Fruit fly (Drosophila melanogaster) Kc167 (cell line): Measurements from ENCODE around the gene cic.

Experiments used
- Myc ChIP-seq: fragments of >200 bp; optimal IDR thresholded peaks from 2 replicates; lab custom pipeline; 2017; ENCODE audit warnings: missing external identifiers
- Sin3A ChIP-seq: fragments of >200 bp; optimal IDR thresholded peaks from 2 replicates; lab custom pipeline; 2018; ENCODE audit warnings: missing external identifiers
- h ChIP-seq: fragments of >200 bp; optimal IDR thresholded peaks from 3 replicates; lab custom pipeline; 2018; ENCODE audit warnings: missing external identifiers
- insv ChIP-seq: fragments of >200 bp; optimal IDR thresholded peaks from 3 replicates; lab custom pipeline; 2018; ENCODE audit warnings: missing external identifiers
- psq ChIP-seq: fragments of >200 bp; optimal IDR thresholded peaks from 2 replicates; lab custom pipeline; 2017; ENCODE audit warnings: missing external identifiers
- ttk ChIP-seq: sonication (Bioruptor generic); optimal IDR thresholded peaks from 2 replicates; lab custom pipeline; 2017; ENCODE audit warnings: missing external identifiers

cic gene

DNA sequence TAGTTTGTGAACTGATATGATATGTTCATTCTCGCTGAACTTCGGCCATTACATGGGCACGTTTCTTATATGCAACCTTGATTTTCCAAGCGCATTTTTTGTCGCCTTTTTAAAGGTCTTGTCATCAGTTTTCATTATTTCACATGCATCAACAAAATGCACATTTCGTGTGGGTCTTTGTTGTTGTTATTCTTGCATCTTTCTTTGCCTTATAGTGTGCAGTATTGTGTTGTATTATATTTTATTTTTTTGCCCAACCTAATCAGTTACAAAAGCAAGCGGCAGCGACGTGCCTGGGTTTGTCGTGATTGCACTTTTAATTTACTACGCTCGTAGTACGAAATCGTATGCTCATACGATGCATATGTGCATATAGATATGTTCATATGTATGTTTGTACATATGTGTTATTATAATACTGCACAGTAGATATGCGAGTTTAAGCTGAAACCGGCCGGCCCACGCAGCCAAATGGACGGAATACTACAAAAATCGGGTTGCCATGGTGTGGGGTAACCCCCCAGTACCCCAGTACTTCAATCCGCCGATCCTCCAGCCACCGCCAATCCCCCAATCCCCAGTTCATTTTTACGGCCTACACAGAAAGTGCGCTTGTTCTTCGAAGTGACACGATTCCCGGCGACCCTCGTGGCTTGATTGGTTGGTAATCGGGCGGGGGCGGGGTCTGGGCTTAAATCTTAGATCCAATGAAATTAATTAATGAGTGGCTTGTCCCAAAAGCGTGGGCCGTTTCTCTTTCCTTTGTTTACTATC, 22.1 kb downstream of the cic start:
- TF ChIP-seq psq (lab: Kevin White, UChicago) (no peak), h (no peak), ttk (lab: Kevin White, UChicago) (no peak), Myc (lab: Kevin White, UChicago) (no peak)

- TF ChIP-seq Sin3A (lab: Kevin White, UChicago) (no peak), h (no peak), ttk (lab: Kevin White, UChicago) (no peak), psq (lab: Kevin White, UChicago) (no peak), Myc (lab: Kevin White, UChicago) (no peak), insv (lab: Kevin White, UChicago) (no peak)
These were observed 23.4 kb downstream of the cic start for dm6 chr3R:20276012-20276411.

DNA sequence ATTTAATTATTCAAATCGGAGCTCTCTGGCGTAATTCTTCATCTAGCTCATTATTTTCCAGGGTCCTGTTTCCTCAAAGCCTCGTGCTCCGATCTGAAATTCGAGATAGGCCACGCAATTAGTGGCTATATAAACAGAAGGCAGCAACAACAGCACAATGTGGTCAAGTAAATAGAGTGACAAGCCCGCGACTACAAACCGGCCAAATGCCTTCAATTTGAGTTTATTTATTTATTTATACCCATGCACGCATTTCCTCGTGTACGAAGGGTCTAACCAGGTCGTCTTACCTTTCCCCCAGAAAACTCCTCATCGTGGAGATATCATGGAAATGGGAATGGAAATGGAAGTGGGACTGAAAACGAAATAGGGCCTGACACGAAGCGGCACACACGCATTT, 24.2 kb downstream of the cic start:
- TF ChIP-seq ttk (lab: Kevin White, UChicago): no peak
- TF ChIP-seq psq (lab: Kevin White, UChicago): no peak
- no peak for TF ChIP-seq insv (lab: Kevin White, UChicago)
- no peak for TF ChIP-seq h
- TF ChIP-seq Sin3A (lab: Kevin White, UChicago): no peak
- TF ChIP-seq Myc (lab: Kevin White, UChicago): no peak

DNA sequence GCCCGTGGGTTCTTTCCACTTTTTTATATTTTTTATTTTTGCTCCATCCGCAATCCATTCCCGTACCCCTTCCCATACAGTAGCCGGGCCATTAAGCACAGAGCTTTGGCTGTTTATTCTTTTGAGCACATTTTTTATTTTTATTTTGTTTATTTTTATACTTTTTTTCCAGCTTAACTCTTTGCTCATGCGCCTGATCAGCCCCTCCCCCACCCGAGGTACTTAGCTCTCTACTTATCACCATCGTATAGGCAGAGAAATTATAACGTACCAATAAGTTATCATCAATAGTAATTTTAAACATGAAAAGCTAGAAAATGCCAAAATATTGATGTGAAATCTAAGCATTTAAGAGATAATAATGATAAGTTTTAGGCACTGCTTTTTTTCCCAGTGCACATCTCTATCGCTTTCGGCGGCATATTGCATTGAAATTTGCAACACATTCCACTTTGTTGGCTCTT, 28.0 kb downstream of the cic start:
- TF ChIP-seq Myc (lab: Kevin White, UChicago): no peak
- TF ChIP-seq insv (lab: Kevin White, UChicago): no peak
- TF ChIP-seq psq (lab: Kevin White, UChicago): no peak
- no peak for TF ChIP-seq h
- TF ChIP-seq Sin3A (lab: Kevin White, UChicago): no peak
- TF ChIP-seq ttk (lab: Kevin White, UChicago): no peak

dm6 chr3R:20282103-20282502, 29.5 kb downstream of the cic start:
- TF ChIP-seq Sin3A (lab: Kevin White, UChicago): no peak
- TF ChIP-seq h: no peak
- TF ChIP-seq insv (lab: Kevin White, UChicago): no peak
- no peak for TF ChIP-seq ttk (lab: Kevin White, UChicago)
- no peak for TF ChIP-seq psq (lab: Kevin White, UChicago)
- TF ChIP-seq Myc (lab: Kevin White, UChicago): no peak

- TF ChIP-seq psq (lab: Kevin White, UChicago): no peak
- no peak for TF ChIP-seq insv (lab: Kevin White, UChicago)
- no peak for TF ChIP-seq ttk (lab: Kevin White, UChicago)
- TF ChIP-seq h: no peak
- TF ChIP-seq Myc (lab: Kevin White, UChicago): no peak
- no peak for TF ChIP-seq Sin3A (lab: Kevin White, UChicago)
These were observed 30.4 kb downstream of the cic start for dm6 chr3R:20282769-20283530.

dm6 chr3R:20283531-20284139, 31.1 kb downstream of the cic start:
- TF ChIP-seq Myc (lab: Kevin White, UChicago): no peak
- TF ChIP-seq insv (lab: Kevin White, UChicago): no peak
- TF ChIP-seq ttk (lab: Kevin White, UChicago): no peak
- no peak for TF ChIP-seq h
- TF ChIP-seq psq (lab: Kevin White, UChicago): no peak
- no peak for TF ChIP-seq Sin3A (lab: Kevin White, UChicago)

DNA sequence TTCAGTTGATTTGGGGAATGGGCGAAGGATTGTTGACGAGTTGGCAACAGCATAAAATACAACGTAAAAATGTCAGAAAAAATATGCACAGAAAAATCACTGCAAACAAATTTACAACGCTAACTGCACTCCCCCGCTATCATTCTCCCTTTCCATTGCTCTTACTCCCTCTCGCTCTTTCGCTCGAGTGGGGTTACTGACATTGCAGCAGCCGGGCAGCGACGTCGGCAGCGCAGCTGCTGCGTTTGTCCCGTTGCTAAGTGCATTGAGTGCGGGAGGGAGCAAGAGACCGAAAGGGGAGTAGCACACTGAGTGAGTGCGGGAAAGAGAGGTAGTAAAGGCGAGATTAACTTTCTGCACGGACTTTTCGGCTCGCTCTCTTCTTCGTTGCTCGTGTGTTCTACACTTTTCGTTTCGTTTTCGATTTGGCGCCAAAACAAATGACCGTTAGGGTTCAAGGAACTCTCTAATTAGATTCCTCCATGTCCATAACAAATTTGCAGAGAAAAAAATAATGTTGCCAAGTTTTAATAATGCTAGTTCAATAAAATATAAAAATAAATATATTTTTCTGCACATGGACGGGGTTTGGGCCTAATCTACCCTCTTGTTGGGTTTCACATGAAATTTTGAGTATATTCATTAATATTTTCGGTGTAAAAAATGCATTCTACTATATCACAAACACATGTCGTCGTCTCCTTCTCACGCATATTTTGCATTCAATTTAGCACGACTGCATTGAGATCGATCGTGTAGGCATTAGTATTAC, 31.8 kb downstream of the cic start:
- TF ChIP-seq insv (lab: Kevin White, UChicago) (no peak), Myc (lab: Kevin White, UChicago) (no peak), h (no peak), ttk (lab: Kevin White, UChicago) (no peak), Sin3A (lab: Kevin White, UChicago) (no peak), psq (lab: Kevin White, UChicago) (no peak)

DNA sequence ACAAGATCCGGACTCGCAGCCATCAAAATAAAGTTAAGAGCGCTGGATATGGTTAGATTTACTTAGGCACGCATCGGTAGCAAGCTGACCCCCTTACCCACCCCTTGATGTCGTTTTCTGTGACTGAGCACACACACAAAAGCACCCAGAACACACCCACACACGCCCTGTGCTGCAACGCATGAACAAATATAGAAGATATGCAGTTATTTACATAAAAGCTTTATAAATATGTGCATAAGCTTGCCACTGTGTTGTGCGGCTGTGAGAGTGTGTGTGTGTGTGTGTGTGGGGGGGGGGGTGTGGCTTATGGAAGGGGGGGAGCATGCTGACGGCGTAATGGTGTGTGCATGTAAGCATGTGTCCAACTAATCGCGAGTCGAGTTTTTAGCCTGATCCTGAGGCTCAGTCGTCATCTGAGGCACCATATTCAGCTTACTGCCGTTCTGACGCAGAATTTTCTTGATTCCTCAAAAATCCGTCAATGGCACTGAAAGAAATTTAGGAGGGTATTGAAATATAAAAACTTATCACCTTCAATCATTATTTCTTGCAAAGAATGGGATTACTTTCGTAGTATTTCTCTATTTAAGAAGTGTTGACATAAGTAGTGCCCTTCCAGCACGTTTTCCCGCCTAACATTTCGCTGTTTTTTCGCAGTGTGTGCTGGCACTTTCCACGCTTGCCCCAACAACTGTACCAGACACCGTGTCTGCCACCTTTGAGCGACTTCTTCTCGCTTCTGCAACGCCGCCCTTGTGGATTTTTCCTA, 33.3 kb downstream of the cic start:
- TF ChIP-seq Myc (lab: Kevin White, UChicago) (no peak), h (no peak)

dm6 chr3R:20286758-20287157, 34.2 kb downstream of the cic start:
- TF ChIP-seq ttk (lab: Kevin White, UChicago) (no peak), insv (lab: Kevin White, UChicago) (no peak), h (no peak), psq (lab: Kevin White, UChicago) (no peak), Myc (lab: Kevin White, UChicago) (no peak), Sin3A (lab: Kevin White, UChicago) (no peak)
